Worm (Caenorhabditis elegans): Measurements from ENCODE around the gene wht-8.

Gene wht-8

ce11 chrIII:11243421-11243820, 24.8 kb downstream of the wht-8 start (continued):
- TF ChIP-seq arid-1 (GFP tag; conservative IDR thresholded peaks at IDR 0.05) (0 out of 2 replicates have a peak, but pooled peaks have one; percentile 14), mdl-1 (tag; optimal IDR thresholded peaks at IDR 0.05) (peak in 1 of 2 experiments; percentile 80), jun-1 (tag; optimal IDR thresholded peaks at IDR 0.05) (no peak), dve-1 (tag; optimal IDR thresholded peaks at IDR 0.05; ENCODE audit: insufficient read depth) (peak; percentile 94), mxl-3 (GFP tag; optimal IDR thresholded peaks at IDR 0.05) (peak; percentile 57), nhr-28 (tag; optimal IDR thresholded peaks at IDR 0.05) (peak; percentile 88), sdz-12 (GFP tag; optimal IDR thresholded peaks at IDR 0.05) (no peak)

- TF ChIP-seq nhr-28 (tag; optimal IDR thresholded peaks at IDR 0.05): peak; percentile 50
- TF ChIP-seq set-16 (GFP tag; IDR thresholded peaks at IDR 0.05): no peak
- TF ChIP-seq mes-2 (tag; optimal IDR thresholded peaks at IDR 0.05; ENCODE audit: poor library complexity, severe bottlenecking): no peak
- no peak for TF ChIP-seq mxl-2 (GFP tag; conservative IDR thresholded peaks at IDR 0.05)
- TF ChIP-seq ama-1 (optimal IDR thresholded peaks at IDR 0.05): no peak
- TF ChIP-seq lin-15B (tag; optimal IDR thresholded peaks at IDR 0.05): no peak
- TF ChIP-seq daf-16 (GFP tag; optimal IDR thresholded peaks at IDR 0.05): no peak
- TF ChIP-seq daf-16 (tag; optimal IDR thresholded peaks at IDR 0.05): peak; percentile 40
- peak; percentile 62 for TF ChIP-seq nhr-77 (tag; optimal IDR thresholded peaks at IDR 0.05)
- TF ChIP-seq dve-1 (tag; optimal IDR thresholded peaks at IDR 0.05; ENCODE audit: insufficient read depth): peak; percentile 4
- TF ChIP-seq hlh-11 (tag; optimal IDR thresholded peaks at IDR 0.05): peak; percentile 34
- no peak for TF ChIP-seq ceh-44 (GFP tag; IDR thresholded peaks at IDR 0.05)
- peak; percentile 61 for TF ChIP-seq hlh-30 (tag; optimal IDR thresholded peaks at IDR 0.05; ENCODE audit: insufficient read depth)
- no peak for TF ChIP-seq nhr-6 (tag; optimal IDR thresholded peaks at IDR 0.05)
Measured at ce11 chrIII:11244338-11244737, 25.7 kb downstream of the wht-8 start.

ce11 chrIII:11244820-11245219, 26.2 kb downstream of the wht-8 start, which contains the start of gene rsks-1:
TSS of gene rsks-1 (plus strand) at chrIII:11245120.
- TF ChIP-seq zip-2 (tag; optimal IDR thresholded peaks at IDR 0.05): no peak
- TF ChIP-seq skn-1 (tag; optimal IDR thresholded peaks at IDR 0.05): no peak

- TF ChIP-seq madf-5 (GFP tag; IDR thresholded peaks at IDR 0.05) (0 out of 4 replicates have a peak, but pooled peaks of 1 of the 2 experiments have one; percentile 33), R02D3.7 (tag; optimal IDR thresholded peaks at IDR 0.05) (no peak), aha-1 (tag) (peak; percentile 57), mes-2 (tag; optimal IDR thresholded peaks at IDR 0.05; ENCODE audit: poor library complexity, severe bottlenecking) (peak; percentile 19), daf-16 (GFP tag; optimal IDR thresholded peaks at IDR 0.05) (no peak), daf-16 (tag; optimal IDR thresholded peaks at IDR 0.05) (peak; percentile 2), vab-7 (GFP tag; IDR thresholded peaks at IDR 0.05) (no peak), ama-1 (optimal IDR thresholded peaks at IDR 0.05) (peak; percentile 49), php-3 (GFP tag; IDR thresholded peaks at IDR 0.05) (no peak)
Measured at ce11 chrIII:11246588-11246987, 28.0 kb downstream of the wht-8 start.

ce11 chrIII:11248897-11249296, 30.3 kb downstream of the wht-8 start:
- no peak for TF ChIP-seq mdl-1 (tag; optimal IDR thresholded peaks at IDR 0.05)
- TF ChIP-seq unc-62 (GFP tag; optimal IDR thresholded peaks at IDR 0.05 in 1 of 2): peak in 1 of 2 experiments; percentile 76
- TF ChIP-seq unc-62 (tag; optimal IDR thresholded peaks at IDR 0.05): no peak
- TF ChIP-seq lin-13 (GFP tag; optimal IDR thresholded peaks at IDR 0.05): no peak
- peak; percentile 66 for TF ChIP-seq aha-1 (tag)
- TF ChIP-seq spr-1 (tag; optimal IDR thresholded peaks at IDR 0.05): no peak

ce11 chrIII:11251718-11252441, 33.3 kb downstream of the wht-8 start, which contains the start of gene Y47D3A.32:
TSS of gene Y47D3A.32 (plus strand) at chrIII:11252391.
- TF ChIP-seq vab-7 (GFP tag; IDR thresholded peaks at IDR 0.05): 0 out of 2 replicates have a peak, but pooled peaks have one; percentile 25
- TF ChIP-seq daf-19 (GFP tag; conservative IDR thresholded peaks at IDR 0.05): no peak
- TF ChIP-seq ceh-44 (GFP tag; IDR thresholded peaks at IDR 0.05): no peak
- TF ChIP-seq Y105C5A.15 (GFP tag; IDR thresholded peaks at IDR 0.05): 0 out of 2 replicates have a peak, but pooled peaks have one; percentile 2
- TF ChIP-seq Y48G9A.11 (GFP tag; IDR thresholded peaks at IDR 0.05): peak; percentile 34; the same call in 1 of the 2 replicates
- no peak for TF ChIP-seq dmd-6 (GFP tag; IDR thresholded peaks at IDR 0.05)
- peak; percentile 26; the same call in 1 of the 2 replicates for TF ChIP-seq pha-4 (GFP tag; IDR thresholded peaks at IDR 0.05)
- no peak for TF ChIP-seq pha-4 (tag; optimal IDR thresholded peaks at IDR 0.05)
- TF ChIP-seq lin-38 (GFP tag; IDR thresholded peaks at IDR 0.05): peak; percentile 49
- no peak for TF ChIP-seq aly-2 (tag; optimal IDR thresholded peaks at IDR 0.05)
- TF ChIP-seq mes-2 (tag; optimal IDR thresholded peaks at IDR 0.05; ENCODE audit: poor library complexity, severe bottlenecking): peak; percentile 22
- no peak for TF ChIP-seq daf-16 (GFP tag; optimal IDR thresholded peaks at IDR 0.05)
- TF ChIP-seq daf-16 (tag; optimal IDR thresholded peaks at IDR 0.05): no peak
- TF ChIP-seq ZK337.2 (GFP tag; IDR thresholded peaks at IDR 0.05): no peak
- no peak for TF ChIP-seq hmg-1.1 (GFP tag; IDR thresholded peaks at IDR 0.05)
